Worm (Caenorhabditis elegans) whole organism, early embryonic: Measurements from ENCODE around the gene C46C2.3.
A peak's percentile ranks its signal among the peaks of the same experiment; 100 is the strongest.

Source experiments
- B0310.2 ChIP-seq: sonication (generic microtip); optimal IDR thresholded peaks from 2 replicates; lab custom pipeline; 2016; ENCODE audit warnings: mild to moderate bottlenecking, missing genetic modification characterization, missing compliant biosample characterization
- F13C5.2 ChIP-seq: sonication (generic microtip); optimal IDR thresholded peaks from 2 replicates; lab custom pipeline; 2017; ENCODE audit warnings: mild to moderate bottlenecking, missing genetic modification characterization, inconsistent platforms, missing compliant biosample characterization
- aly-1 ChIP-seq: sonication (generic microtip); optimal IDR thresholded peaks from 2 replicates; lab custom pipeline; 2016; ENCODE audit warnings: missing genetic modification characterization, missing compliant biosample characterization
- ama-1 ChIP-seq: fragments of 150-350 bp; optimal IDR thresholded peaks from 2 replicates; lab custom pipeline; 2014
- ceh-13 ChIP-seq: fragments of 200-800 bp; sonication (Bioruptor generic); optimal IDR thresholded peaks from 2 replicates; lab custom pipeline; 2018; ENCODE audit warnings: mild to moderate bottlenecking, missing genetic modification characterization, missing compliant biosample characterization
- ceh-36 ChIP-seq: sonication (generic microtip); optimal IDR thresholded peaks from 2 replicates; lab custom pipeline; 2016; ENCODE audit warnings: missing genetic modification characterization, inconsistent platforms, missing compliant biosample characterization
- ets-7 ChIP-seq: sonication (generic microtip); optimal IDR thresholded peaks from 2 replicates; lab custom pipeline; 2016; ENCODE audit warnings: missing genotype, missing genetic modification characterization, missing compliant biosample characterization
- flt-1 ChIP-seq: fragments of 200-800 bp; sonication (Bioruptor generic); IDR thresholded peaks from 2 replicates; pipeline ENCODE4 v1.3.6; 2022; ENCODE audit warnings: missing genetic modification characterization, missing compliant biosample characterization
- hmbx-1 ChIP-seq: sonication (generic microtip); optimal IDR thresholded peaks from 2 replicates; lab custom pipeline; 2016; ENCODE audit warnings: mild to moderate bottlenecking, missing genetic modification characterization, missing compliant biosample characterization
- hmg-4 ChIP-seq: fragments of 200-800 bp; sonication (Bioruptor generic); optimal IDR thresholded peaks from 2 replicates; lab custom pipeline; 2018; ENCODE audit warnings: mild to moderate bottlenecking, missing genetic modification characterization, missing compliant biosample characterization
- hnd-1 ChIP-seq: sonication (generic microtip); optimal IDR thresholded peaks from 2 replicates; lab custom pipeline; 2016; ENCODE audit warnings: missing genetic modification characterization, missing compliant biosample characterization
- pes-1 ChIP-seq: fragments of 200-800 bp; sonication (Bioruptor generic); IDR thresholded peaks from 2 replicates; pipeline ENCODE4 v1.3.6; 2022; ENCODE audit warnings: missing genetic modification reagents, missing genetic modification characterization, missing compliant biosample characterization
- scrt-1 ChIP-seq: fragments of 200-800 bp; sonication (Bioruptor generic); IDR thresholded peaks from 2 replicates; pipeline ENCODE4 v1.3.6; 2022; ENCODE audit warnings: missing genetic modification characterization, missing compliant biosample characterization
- sea-1 ChIP-seq: fragments of 200-800 bp; sonication (Bioruptor generic); conservative IDR thresholded peaks from 2 replicates; pipeline ENCODE4 v1.3.6; 2022; ENCODE audit warnings: missing genetic modification characterization, missing compliant biosample characterization
- tbx-11 ChIP-seq: fragments of 200-800 bp; sonication (Bioruptor generic); IDR thresholded peaks from 2 replicates; pipeline ENCODE4 v1.3.6; 2022; ENCODE audit warnings: missing genetic modification characterization, missing compliant biosample characterization
- tbx-37 ChIP-seq: fragments of 200-800 bp; sonication (Bioruptor generic); conservative IDR thresholded peaks from 2 replicates; pipeline ENCODE4 v1.3.6; 2022; ENCODE audit warnings: missing genetic modification reagents, missing genetic modification characterization, missing compliant biosample characterization
- tra-4 ChIP-seq: sonication (generic microtip); optimal IDR thresholded peaks from 2 replicates; lab custom pipeline; 2017; ENCODE audit warnings: missing genetic modification characterization, missing compliant biosample characterization

The C46C2.3 gene

DNA sequence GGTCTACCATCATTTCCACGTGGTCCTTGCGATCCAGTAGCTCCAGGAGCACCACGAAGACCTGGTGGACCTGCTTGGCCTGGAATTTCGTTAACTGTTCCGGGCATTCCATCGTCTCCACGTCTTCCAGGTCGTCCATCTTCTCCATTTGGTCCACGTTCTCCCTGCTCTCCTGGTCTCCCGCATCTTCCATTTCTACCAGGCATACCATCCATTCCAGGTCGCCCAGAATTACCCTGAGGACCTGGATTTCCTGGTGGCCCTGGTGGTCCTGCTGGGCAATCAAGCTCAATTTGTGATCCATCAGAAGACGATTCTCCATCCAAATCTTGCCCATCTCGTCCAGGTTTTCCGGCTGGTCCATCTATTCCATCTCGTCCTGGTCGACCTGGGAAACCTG, 35.9 kb downstream of the C46C2.3 start:
- TF ChIP-seq hnd-1 (tag; lab: Kevin White, UChicago) (no peak), aly-1 (tag; lab: Kevin White, UChicago) (no peak), tbx-37 (GFP tag; lab: Robert Waterston, UW) (no peak), B0310.2 (tag; lab: Kevin White, UChicago) (no peak), tra-4 (tag; lab: Kevin White, UChicago) (no peak)

DNA sequence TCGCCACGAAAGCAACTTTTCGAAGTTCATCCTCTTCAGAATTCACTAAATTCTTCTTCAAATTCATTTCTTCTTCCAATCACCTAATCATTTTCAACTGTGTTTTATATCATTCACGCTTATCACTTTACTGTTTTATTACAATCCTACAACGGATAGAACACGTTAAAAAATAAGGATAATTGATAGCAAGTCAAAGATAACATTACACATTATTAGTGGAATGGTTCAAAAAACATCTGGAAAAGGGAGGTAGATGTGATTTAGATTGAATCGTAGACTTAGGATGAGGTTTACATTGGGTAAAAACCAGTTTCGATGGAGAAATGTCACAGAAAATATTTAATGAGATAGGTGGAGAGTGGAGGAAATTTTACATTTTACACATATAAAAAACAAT, 36.8 kb downstream of the C46C2.3 start, which contains the start of gene col-120:
col-120 (minus strand) TSS at position 101 of the 400 bp plus-strand sequence.
- TF ChIP-seq ama-1: no peak
- no peak for TF ChIP-seq hnd-1 (tag; lab: Kevin White, UChicago)
- no peak for TF ChIP-seq hmg-4 (GFP tag; lab: Kevin White, UChicago)
- TF ChIP-seq pes-1 (GFP tag; lab: Robert Waterston, UW): no peak

DNA sequence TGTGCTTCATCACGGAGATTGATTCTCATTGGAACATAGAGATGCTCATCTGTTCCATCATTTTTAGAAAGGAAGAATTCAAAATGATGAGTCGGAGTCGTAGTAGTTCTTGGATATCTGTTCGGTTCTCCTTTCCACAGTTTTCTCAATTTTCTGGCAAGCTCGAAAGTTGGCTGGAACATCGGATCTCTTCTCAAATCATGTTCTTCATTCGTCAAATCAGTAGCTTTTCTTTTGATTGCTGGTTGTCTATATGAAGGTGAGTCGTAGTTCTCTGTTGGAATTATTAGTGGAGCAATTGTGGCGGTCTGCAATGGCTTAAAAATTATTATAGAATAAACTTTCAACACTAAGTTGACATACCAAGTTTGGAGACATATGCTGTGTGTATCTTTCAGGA, 37.4 kb downstream of the C46C2.3 start:
- TF ChIP-seq hnd-1 (tag; lab: Kevin White, UChicago) (no peak), hmbx-1 (tag; lab: Kevin White, UChicago) (no peak), ama-1 (no peak), ceh-13 (GFP tag; lab: Kevin White, UChicago) (no peak), tra-4 (tag; lab: Kevin White, UChicago) (no peak), hmg-4 (GFP tag; lab: Kevin White, UChicago) (no peak), scrt-1 (GFP tag; lab: Robert Waterston, UW) (no peak), tbx-11 (GFP tag; lab: Robert Waterston, UW) (no peak), B0310.2 (tag; lab: Kevin White, UChicago) (no peak), sea-1 (GFP tag; lab: Robert Waterston, UW) (no peak), F13C5.2 (no peak), ets-7 (tag; lab: Kevin White, UChicago) (no peak), flt-1 (GFP tag; lab: Robert Waterston, UW) (no peak), aly-1 (tag; lab: Kevin White, UChicago) (no peak), ceh-36 (tag; lab: Kevin White, UChicago) (no peak), pes-1 (GFP tag; lab: Robert Waterston, UW) (no peak), tbx-37 (GFP tag; lab: Robert Waterston, UW) (no peak)

DNA sequence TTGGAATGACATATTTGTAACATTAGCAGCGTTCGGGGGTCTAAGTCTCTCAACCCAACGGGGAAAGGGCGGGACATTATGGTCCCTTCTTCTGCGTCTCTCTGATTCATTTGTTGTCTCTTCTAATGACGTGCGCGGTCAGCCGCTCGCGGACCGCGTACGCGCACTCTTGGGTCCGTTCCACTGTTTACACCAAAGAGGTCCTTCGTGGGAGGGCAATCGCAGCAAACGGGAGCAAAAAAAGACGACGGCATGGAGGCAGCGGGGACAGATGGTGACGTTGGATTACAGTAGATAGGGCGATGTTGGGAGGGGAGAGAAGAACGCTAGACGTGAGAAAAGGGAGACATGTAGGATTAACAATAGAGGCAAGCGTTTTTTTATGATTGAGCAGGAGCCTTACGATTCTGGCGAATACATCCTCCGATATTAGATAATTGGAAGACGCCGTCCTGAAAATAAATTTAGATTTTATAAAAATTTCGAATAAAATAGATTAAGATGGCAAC, 38.9 kb downstream of the C46C2.3 start, which contains the start of gene flh-1:
flh-1 (minus strand) TSS at position 459 of the 509 bp plus-strand sequence.
- no peak for TF ChIP-seq ets-7 (tag; lab: Kevin White, UChicago)
- no peak for TF ChIP-seq flt-1 (GFP tag; lab: Robert Waterston, UW)
- TF ChIP-seq ceh-36 (tag; lab: Kevin White, UChicago): peak; percentile 70
- TF ChIP-seq hmg-4 (GFP tag; lab: Kevin White, UChicago): peak; percentile 86
- TF ChIP-seq ama-1: no peak
- TF ChIP-seq F13C5.2: peak; percentile 15
- TF ChIP-seq ceh-13 (GFP tag; lab: Kevin White, UChicago): no peak
- TF ChIP-seq tra-4 (tag; lab: Kevin White, UChicago): no peak
- TF ChIP-seq hmbx-1 (tag; lab: Kevin White, UChicago): no peak
- no peak for TF ChIP-seq B0310.2 (tag; lab: Kevin White, UChicago)
- TF ChIP-seq tbx-11 (GFP tag; lab: Robert Waterston, UW): no peak
- TF ChIP-seq aly-1 (tag; lab: Kevin White, UChicago): peak; percentile 47
- TF ChIP-seq scrt-1 (GFP tag; lab: Robert Waterston, UW): no peak
- TF ChIP-seq tbx-37 (GFP tag; lab: Robert Waterston, UW): no peak
- TF ChIP-seq hnd-1 (tag; lab: Kevin White, UChicago): no peak
- TF ChIP-seq pes-1 (GFP tag; lab: Robert Waterston, UW): no peak
- peak; percentile 82 for TF ChIP-seq sea-1 (GFP tag; lab: Robert Waterston, UW)

ce11 chrIV:9264513-9264912, 39.6 kb downstream of the C46C2.3 start:
- TF ChIP-seq F13C5.2: no peak
- TF ChIP-seq ceh-36 (tag; lab: Kevin White, UChicago): no peak
- no peak for TF ChIP-seq ets-7 (tag; lab: Kevin White, UChicago)
- no peak for TF ChIP-seq aly-1 (tag; lab: Kevin White, UChicago)
- TF ChIP-seq pes-1 (GFP tag; lab: Robert Waterston, UW): no peak
- no peak for TF ChIP-seq hnd-1 (tag; lab: Kevin White, UChicago)
- no peak for TF ChIP-seq ama-1
- TF ChIP-seq B0310.2 (tag; lab: Kevin White, UChicago): no peak
- no peak for TF ChIP-seq hmg-4 (GFP tag; lab: Kevin White, UChicago)
- no peak for TF ChIP-seq hmbx-1 (tag; lab: Kevin White, UChicago)
- TF ChIP-seq sea-1 (GFP tag; lab: Robert Waterston, UW): no peak
- TF ChIP-seq tbx-11 (GFP tag; lab: Robert Waterston, UW): no peak
- TF ChIP-seq tra-4 (tag; lab: Kevin White, UChicago): no peak

- TF ChIP-seq ceh-13 (GFP tag; lab: Kevin White, UChicago): no peak
Observed at ce11 chrIV:9266464-9266863, 41.5 kb downstream of the C46C2.3 start, which contains the start of gene Y11D7A.19. Y11D7A.19 (minus strand) TSS chrIV:9266564.

ce11 chrIV:9267581-9267980, 42.7 kb downstream of the C46C2.3 start:
- peak; percentile 72 for TF ChIP-seq hmg-4 (GFP tag; lab: Kevin White, UChicago)
- TF ChIP-seq scrt-1 (GFP tag; lab: Robert Waterston, UW): no peak
- TF ChIP-seq F13C5.2: no peak
- 0 out of 2 replicates have a peak, but pooled peaks have one; percentile 13 for TF ChIP-seq pes-1 (GFP tag; lab: Robert Waterston, UW)
- no peak for TF ChIP-seq tra-4 (tag; lab: Kevin White, UChicago)
- no peak for TF ChIP-seq tbx-37 (GFP tag; lab: Robert Waterston, UW)
- no peak for TF ChIP-seq hnd-1 (tag; lab: Kevin White, UChicago)
